Worm (Caenorhabditis elegans) whole organism, L4 larva: ENCODE data around the gene ifbp-1.

ENCODE experiments used
- F26F4.8 ChIP-seq: fragments of 200-800 bp; sonication (Bioruptor generic); conservative IDR thresholded peaks from 2 replicates; pipeline ENCODE4 v1.3.6; 2022; ENCODE audit warnings: missing genetic modification characterization, missing compliant biosample characterization
- ZK546.5 ChIP-seq, 2 experiments: sonication (generic microtip); optimal IDR thresholded peaks; 2 replicates each; lab custom pipeline; 2017; ENCODE audit warnings: missing biosample characterization in 2 of 2, missing genetic modification characterization in 2 of 2
- ama-1 ChIP-seq: fragments of 150-350 bp; optimal IDR thresholded peaks from 2 replicates; lab custom pipeline; 2014; ENCODE audit warnings: inconsistent platforms, mixed read lengths
- ceh-82 ChIP-seq: sonication (generic microtip); optimal IDR thresholded peaks from 2 replicates; lab custom pipeline; 2017; ENCODE audit warnings: missing biosample characterization, missing genetic modification characterization
- fkh-10 ChIP-seq: fragments of 150-350 bp; optimal IDR thresholded peaks from 2 replicates; lab custom pipeline; 2014; ENCODE audit warnings: missing biosample characterization, missing genetic modification reagents, missing genetic modification characterization
- lsy-2 ChIP-seq, 2 experiments: fragments of 150-350 bp in 1 of 2; sonication (generic microtip) in 1 of 2; optimal IDR thresholded peaks; 2 replicates each; lab custom pipeline; 2014 to 2017; ENCODE audit warnings: missing biosample characterization in 2 of 2, missing genetic modification characterization in 2 of 2
- mdl-1 ChIP-seq, 2 experiments: fragments of 150-350 bp in 1 of 2; sonication (generic microtip) in 1 of 2; optimal IDR thresholded peaks; 2 replicates each; lab custom pipeline; 2014 to 2017; ENCODE audit warnings: missing biosample characterization in 2 of 2, missing genetic modification characterization in 2 of 2
- unc-62 ChIP-seq, 3 experiments: fragments of 150-350 bp in 1 of 3; sonication (generic microtip); optimal IDR thresholded peaks in 2 of 3; peaks in 1 of 3; 1 replicate in 1 of 3; 2 replicates in 2 of 3; lab custom pipeline; 2014 to 2017; ENCODE audit warnings: missing biosample characterization in 3 of 3, missing genetic modification characterization in 3 of 3, missing genetic modification reagents in 3 of 3, missing genotype in 1 of 3
- zag-1 ChIP-seq: fragments of 150-350 bp; optimal IDR thresholded peaks from 2 replicates; lab custom pipeline; 2014; ENCODE audit warnings: missing biosample characterization, missing genetic modification characterization
- ztf-11 ChIP-seq: fragments of 150-350 bp; optimal IDR thresholded peaks from 2 replicates; lab custom pipeline; 2014; ENCODE audit warnings: missing biosample characterization, missing genetic modification characterization

ce11 chrV:13413301-13413700 lies 33.2 kb upstream of the ifbp-1 start:
- TF ChIP-seq unc-62 (GFP tag; optimal IDR thresholded peaks at IDR 0.05 in 1 of 2; lab: Kevin White, UChicago), result no peak
- no peak for TF ChIP-seq unc-62 (tag; optimal IDR thresholded peaks at IDR 0.05; lab: Kevin White, UChicago)
- TF ChIP-seq zag-1 (tag; lab: Kevin White, UChicago), result no peak
- no peak for TF ChIP-seq ama-1 (lab: Kevin White, UChicago)
- TF ChIP-seq ceh-82, result no peak
- no peak for TF ChIP-seq ztf-11 (tag; lab: Kevin White, UChicago)
- TF ChIP-seq F26F4.8 (GFP tag; lab: Robert Waterston, UW), result no peak
- no peak for TF ChIP-seq lsy-2 (tag; optimal IDR thresholded peaks at IDR 0.05; lab: Kevin White, UChicago)
- no peak for TF ChIP-seq mdl-1 (tag; optimal IDR thresholded peaks at IDR 0.05; lab: Kevin White, UChicago)
- TF ChIP-seq ZK546.5 (tag; optimal IDR thresholded peaks at IDR 0.05; lab: Kevin White, UChicago), result no peak
- TF ChIP-seq fkh-10 (GFP tag; lab: Kevin White, UChicago), result no peak
